Fruit fly (Drosophila melanogaster): ENCODE data around the gene CG10898.

Gene CG10898

dm6 chr3R:11554982-11555381, 2.6 kb upstream of the CG10898 start (continued):
- TF ChIP-seq chinmo (GFP tag; IDR thresholded peaks at IDR 0.05; ENCODE audit: partially characterized antibody) (0 out of 4 replicates have a peak, but pooled peaks have one; percentile 10), CG14860 (GFP tag; IDR thresholded peaks at IDR 0.05; ENCODE audit: partially characterized antibody) (no peak), CG34224 (GFP tag; IDR thresholded peaks at IDR 0.05; ENCODE audit: partially characterized antibody) (no peak)

dm6 chr3R:11561648-11562047, 4.1 kb downstream of the CG10898 start:
- TF ChIP-seq twi (tag; optimal IDR thresholded peaks at IDR 0.05): no peak
- peak; percentile 7 for TF ChIP-seq exex (tag; optimal IDR thresholded peaks at IDR 0.05)
- TF ChIP-seq CG18262 (tag; optimal IDR thresholded peaks at IDR 0.05): no peak
- no peak for TF ChIP-seq tio (GFP tag; optimal IDR thresholded peaks at IDR 0.05)
- peak in 1 of 2 experiments; percentile 3 for TF ChIP-seq Trl (optimal IDR thresholded peaks at IDR 0.05)
- no peak for TF ChIP-seq Trl (GFP tag; optimal IDR thresholded peaks at IDR 0.05)
- peak; percentile 48 for TF ChIP-seq grn (GFP tag; optimal IDR thresholded peaks at IDR 0.05)
- TF ChIP-seq CG6175 (GFP tag; IDR thresholded peaks at IDR 0.05): no peak
- TF ChIP-seq Pdp1 (GFP tag; optimal IDR thresholded peaks at IDR 0.05): peak in 1 of 2 experiments; percentile 90
- TF ChIP-seq Max (GFP tag; optimal IDR thresholded peaks at IDR 0.05): no peak
- TF ChIP-seq CG14667 (GFP tag; IDR thresholded peaks at IDR 0.05): no peak
- no peak for TF ChIP-seq gcm (GFP tag; optimal IDR thresholded peaks at IDR 0.05)

- TF ChIP-seq CG10959 (GFP tag; IDR thresholded peaks at IDR 0.05): peak; percentile 78
- TF ChIP-seq bcd (GFP tag; optimal IDR thresholded peaks at IDR 0.05): peak; percentile 91
- peak; percentile 77; the same call in 1 of the 2 replicates for TF ChIP-seq Doc2 (GFP tag; IDR thresholded peaks at IDR 0.05)
- TF ChIP-seq Opbp (GFP tag; IDR thresholded peaks at IDR 0.05; ENCODE audit: partially characterized antibody): no peak
- TF ChIP-seq CG1024 (GFP tag; IDR thresholded peaks at IDR 0.05): peak; percentile 82
- TF ChIP-seq Atf6 (GFP tag; IDR thresholded peaks at IDR 0.05): peak; percentile 90
- no peak for TF ChIP-seq Tbp (GFP tag; optimal IDR thresholded peaks at IDR 0.05)
- no peak for TF ChIP-seq pan (optimal IDR thresholded peaks at IDR 0.05)
- TF ChIP-seq pan (GFP tag; optimal IDR thresholded peaks at IDR 0.05 in 1 of 2, IDR thresholded peaks at IDR 0.05 in 1 of 2): peak in 1 of 2 experiments; percentile 94
- peak; percentile 85 for TF ChIP-seq CG11560 (tag; IDR thresholded peaks at IDR 0.05)
- TF ChIP-seq CG17829 (tag; optimal IDR thresholded peaks at IDR 0.05): peak; percentile 94
- peak; percentile 65 for TF ChIP-seq gt (GFP tag; IDR thresholded peaks at IDR 0.05)
- peak; percentile 91 for TF ChIP-seq CG13894 (tag; optimal IDR thresholded peaks at IDR 0.05)
- peak; percentile 74 for TF ChIP-seq CG12299 (tag; optimal IDR thresholded peaks at IDR 0.05)
- peak; percentile 90 for TF ChIP-seq gem (tag; optimal IDR thresholded peaks at IDR 0.05)
- peak; percentile 91 for TF ChIP-seq Max (GFP tag; optimal IDR thresholded peaks at IDR 0.05)
- TF ChIP-seq CG2712 (tag; optimal IDR thresholded peaks at IDR 0.05): peak; percentile 95
- peak; percentile 88 for TF ChIP-seq Dad (GFP tag; optimal IDR thresholded peaks at IDR 0.05)
- TF ChIP-seq aop (GFP tag; IDR thresholded peaks at IDR 0.05): peak; percentile 70
- peak; percentile 89 for TF ChIP-seq gsb (GFP tag; IDR thresholded peaks at IDR 0.05)
- TF ChIP-seq fu2 (GFP tag; optimal IDR thresholded peaks at IDR 0.05): peak; percentile 86
- TF ChIP-seq CG18619 (GFP tag; optimal IDR thresholded peaks at IDR 0.05): peak; percentile 85
- peak; percentile 92 for TF ChIP-seq lbe (GFP tag; optimal IDR thresholded peaks at IDR 0.05)
- TF ChIP-seq CG1647 (GFP tag; optimal IDR thresholded peaks at IDR 0.05): peak; percentile 90
- TF ChIP-seq amos (GFP tag; IDR thresholded peaks at IDR 0.05; ENCODE audit: partially characterized antibody): no peak
- peak; percentile 88 for TF ChIP-seq CG10366 (GFP tag; IDR thresholded peaks at IDR 0.05)
- peak; percentile 95 for TF ChIP-seq CG13296 (GFP tag; optimal IDR thresholded peaks at IDR 0.05)
- TF ChIP-seq Asciz (GFP tag; optimal IDR thresholded peaks at IDR 0.05): peak; percentile 86
- peak; percentile 91 for TF ChIP-seq CG10979 (tag; optimal IDR thresholded peaks at IDR 0.05)
- TF ChIP-seq Abd-B (GFP tag; optimal IDR thresholded peaks at IDR 0.05): peak; percentile 89
- TF ChIP-seq CG6254 (GFP tag; optimal IDR thresholded peaks at IDR 0.05): peak; percentile 72
- peak; percentile 87 for TF ChIP-seq CoRest (tag; optimal IDR thresholded peaks at IDR 0.05)
- peak; percentile 90 for TF ChIP-seq ranshi (GFP tag; IDR thresholded peaks at IDR 0.05)
Measured at dm6 chr3R:11562326-11563109, 4.9 kb downstream of the CG10898 start.

Data from whole organism, embryonic.